Fruit fly (Drosophila melanogaster) whole organism, embryonic: ENCODE results near the gene Sfp78E.

Experiments
- Asciz ChIP-seq: fragments of 200-800 bp; sonication (Bioruptor generic); optimal IDR thresholded peaks from 2 replicates; lab custom pipeline; 2017; ENCODE audit warnings: missing biosample characterization, mild to moderate bottlenecking, missing genetic modification characterization, missing genetic modification reagents
- Blimp-1 ChIP-seq: fragments of 200-800 bp; sonication (Bioruptor generic); optimal IDR thresholded peaks from 3 replicates; lab custom pipeline; 2018; ENCODE audit warnings: missing biosample characterization, missing genetic modification characterization, mild to moderate bottlenecking, moderate library complexity, missing genetic modification reagents
- CG10462 ChIP-seq: fragments of 200-800 bp; sonication (Bioruptor generic); optimal IDR thresholded peaks from 2 replicates; lab custom pipeline; 2016; ENCODE audit warnings: missing biosample characterization, missing genetic modification characterization
- CG10565 ChIP-seq: fragments of 200-800 bp; sonication (Bioruptor generic); optimal IDR thresholded peaks from 3 replicates; lab custom pipeline; 2016; ENCODE audit warnings: missing biosample characterization, mild to moderate bottlenecking, missing genetic modification characterization
- CG11456 ChIP-seq: fragments of 200-800 bp; sonication (Bioruptor generic); IDR thresholded peaks from 3 replicates; pipeline ENCODE4 v1.3.6; 2022; ENCODE audit warnings: missing biosample characterization, missing genetic modification characterization
- CG11695 ChIP-seq: fragments of 200-800 bp; sonication (Bioruptor generic); IDR thresholded peaks from 3 replicates; pipeline ENCODE4 v1.3.6; 2022; ENCODE audit warnings: missing biosample characterization, missing genetic modification characterization
- CG12299 ChIP-seq: fragments of 200-800 bp; sonication (Bioruptor generic); optimal IDR thresholded peaks from 2 replicates; lab custom pipeline; 2018; ENCODE audit warnings: missing biosample characterization, mild to moderate bottlenecking, missing genetic modification characterization
- CG12391 ChIP-seq: fragments of 200-800 bp; sonication (Bioruptor generic); optimal IDR thresholded peaks from 3 replicates; lab custom pipeline; 2018; ENCODE audit warnings: missing biosample characterization, mild to moderate bottlenecking, missing genetic modification characterization, moderate library complexity
- CG12744 ChIP-seq: fragments of 200-800 bp; sonication (Bioruptor generic); optimal IDR thresholded peaks from 2 replicates; lab custom pipeline; 2016; ENCODE audit warnings: missing biosample characterization, missing genetic modification characterization
- CG12942 ChIP-seq: fragments of 200-800 bp; sonication (Bioruptor generic); optimal IDR thresholded peaks from 3 replicates; lab custom pipeline; 2016; ENCODE audit warnings: missing biosample characterization, missing genetic modification characterization
- CG14441 ChIP-seq: fragments of 200-800 bp; sonication (Bioruptor generic); IDR thresholded peaks from 2 replicates; pipeline ENCODE4 v1.3.6; 2022; ENCODE audit warnings: missing biosample characterization, missing genetic modification characterization
- CG14710 ChIP-seq: fragments of 200-800 bp; sonication (Bioruptor generic); optimal IDR thresholded peaks from 3 replicates; lab custom pipeline; 2019; ENCODE audit warnings: missing biosample characterization, mild to moderate bottlenecking, missing genetic modification characterization, moderate library complexity
- CG1529 ChIP-seq: fragments of 200-800 bp; sonication (Bioruptor generic); optimal IDR thresholded peaks from 3 replicates; lab custom pipeline; 2018; ENCODE audit warnings: missing biosample characterization, missing genetic modification characterization
- CG16813 ChIP-seq: fragments of 200-800 bp; sonication (Bioruptor generic); IDR thresholded peaks from 3 replicates; pipeline ENCODE4 v1.3.6; 2022; ENCODE audit warnings: missing biosample characterization, missing genetic modification characterization; ENCODE audit not compliant: partially characterized antibody
- CG17361 ChIP-seq: fragments of 200-800 bp; sonication (Bioruptor generic); IDR thresholded peaks from 3 replicates; pipeline ENCODE4 v1.3.6; 2022; ENCODE audit warnings: missing biosample characterization, missing genetic modification characterization
- CG2199 ChIP-seq: fragments of 200-800 bp; sonication (Bioruptor generic); IDR thresholded peaks from 3 replicates; pipeline ENCODE4 v1.3.6; 2022; ENCODE audit warnings: missing biosample characterization, missing genetic modification characterization
- CG42726 ChIP-seq: fragments of 200-800 bp; sonication (Bioruptor generic); IDR thresholded peaks from 2 replicates; pipeline ENCODE4 v1.3.6; 2022; ENCODE audit warnings: missing biosample characterization, missing genetic modification characterization; ENCODE audit not compliant: partially characterized antibody
- CG4730 ChIP-seq: fragments of 200-800 bp; sonication (Bioruptor generic); IDR thresholded peaks from 2 replicates; pipeline ENCODE4 v1.3.6; 2022; ENCODE audit warnings: missing biosample characterization, missing genetic modification characterization
- CG6654 ChIP-seq: fragments of 200-800 bp; sonication (Bioruptor generic); optimal IDR thresholded peaks from 2 replicates; lab custom pipeline; 2017; ENCODE audit warnings: missing biosample characterization, mild to moderate bottlenecking, missing genetic modification characterization
- CG6791 ChIP-seq: fragments of 200-800 bp; sonication (Bioruptor generic); IDR thresholded peaks from 3 replicates; pipeline ENCODE4 v1.3.6; 2022; ENCODE audit warnings: missing biosample characterization, missing genetic modification characterization; ENCODE audit not compliant: partially characterized antibody
- CG7372 ChIP-seq: fragments of 200-800 bp; sonication (Bioruptor generic); IDR thresholded peaks from 2 replicates; pipeline ENCODE4 v1.3.6; 2022; ENCODE audit warnings: missing biosample characterization, missing genetic modification characterization
- CG7556 ChIP-seq: fragments of 200-800 bp; sonication (Bioruptor generic); optimal IDR thresholded peaks from 2 replicates; lab custom pipeline; 2017; ENCODE audit warnings: missing biosample characterization, mild to moderate bottlenecking, missing genetic modification characterization
- CG8765 ChIP-seq: fragments of 200-800 bp; sonication (Bioruptor generic); IDR thresholded peaks from 2 replicates; pipeline ENCODE4 v1.3.6; 2022; ENCODE audit warnings: missing biosample characterization, missing genetic modification characterization
- Camta ChIP-seq: fragments of 200-800 bp; sonication (Bioruptor generic); optimal IDR thresholded peaks from 2 replicates; lab custom pipeline; 2016; ENCODE audit warnings: missing biosample characterization, missing genetic modification characterization
- Dll ChIP-seq: fragments of 200-800 bp; sonication (Bioruptor generic); IDR thresholded peaks from 4 replicates; pipeline ENCODE4 v1.3.6; 2022; ENCODE audit warnings: missing biosample characterization, missing genetic modification characterization; ENCODE audit not compliant: partially characterized antibody
- Ets65A ChIP-seq: fragments of 200-800 bp; sonication (Bioruptor generic); peaks from one replicate; lab custom pipeline; 2016; ENCODE audit warnings: missing biosample characterization, missing genetic modification characterization
- Hand ChIP-seq: fragments of 200-800 bp; sonication (Bioruptor generic); optimal IDR thresholded peaks from 2 replicates; lab custom pipeline; 2017; ENCODE audit warnings: mild to moderate bottlenecking, missing biosample characterization, missing genetic modification reagents, missing genetic modification characterization
- MTF-1 ChIP-seq: fragments of 200-800 bp; sonication (Bioruptor generic); optimal IDR thresholded peaks from 2 replicates; lab custom pipeline; 2018; ENCODE audit warnings: missing biosample characterization, mild to moderate bottlenecking, missing genetic modification characterization, borderline replicate concordance
- PHDP ChIP-seq: fragments of 200-800 bp; sonication (Bioruptor generic); optimal IDR thresholded peaks from 3 replicates; lab custom pipeline; 2018; ENCODE audit warnings: missing biosample characterization, mild to moderate bottlenecking, missing genetic modification characterization, moderate library complexity
- Sry-δ ChIP-seq: fragments of 200-800 bp; sonication (Bioruptor generic); optimal IDR thresholded peaks from 2 replicates; lab custom pipeline; 2016; ENCODE audit warnings: missing biosample characterization, missing genetic modification characterization
- Stat92E ChIP-seq, 3 experiments: fragments of >200 bp in 2 of 3; fragments of 200-800 bp in 1 of 3; sonication (Bioruptor generic) in 1 of 3; optimal IDR thresholded peaks; 2 replicates each; lab custom pipeline; 2017 to 2019; ENCODE audit warnings: missing biosample characterization in 3 of 3, missing genetic modification characterization in 3 of 3, mild to moderate bottlenecking in 1 of 3, moderate library complexity in 1 of 3
- Vsx1 ChIP-seq: fragments of 200-800 bp; sonication (Bioruptor generic); optimal IDR thresholded peaks from 2 replicates; lab custom pipeline; 2017; ENCODE audit warnings: missing biosample characterization, mild to moderate bottlenecking, missing genetic modification characterization, missing genetic modification reagents
- amos ChIP-seq: fragments of 200-800 bp; sonication (Bioruptor generic); IDR thresholded peaks from 2 replicates; pipeline ENCODE4 v1.3.6; 2022; ENCODE audit warnings: missing biosample characterization, missing genetic modification characterization; ENCODE audit not compliant: partially characterized antibody
- ara ChIP-seq: fragments of 200-800 bp; sonication (Bioruptor generic); IDR thresholded peaks from 2 replicates; pipeline ENCODE4 v1.3.6; 2022; ENCODE audit warnings: missing biosample characterization, missing genetic modification characterization
- bcd ChIP-seq: fragments of 200-800 bp; sonication (Bioruptor generic); optimal IDR thresholded peaks from 2 replicates; lab custom pipeline; 2017; ENCODE audit warnings: missing biosample characterization, mild to moderate bottlenecking, missing genetic modification characterization
- bigmax ChIP-seq: fragments of 200-800 bp; sonication (Bioruptor generic); optimal IDR thresholded peaks from 2 replicates; lab custom pipeline; 2018; ENCODE audit warnings: missing biosample characterization, mild to moderate bottlenecking, missing genetic modification characterization
- bowl ChIP-seq: fragments of 200-800 bp; sonication (Bioruptor generic); IDR thresholded peaks from 2 replicates; pipeline ENCODE4 v1.3.6; 2022; ENCODE audit warnings: missing biosample characterization, missing genetic modification characterization
- chinmo ChIP-seq: fragments of 200-800 bp; sonication (Bioruptor generic); IDR thresholded peaks from 4 replicates; pipeline ENCODE4 v1.3.6; 2022; ENCODE audit warnings: missing biosample characterization, missing genetic modification characterization; ENCODE audit not compliant: partially characterized antibody
- ewg ChIP-seq: fragments of 200-800 bp; sonication (Bioruptor generic); optimal IDR thresholded peaks from 3 replicates; lab custom pipeline; 2017; ENCODE audit warnings: mild to moderate bottlenecking, missing biosample characterization, missing genetic modification reagents, missing genetic modification characterization
- exex ChIP-seq: fragments of 200-800 bp; sonication (Bioruptor generic); optimal IDR thresholded peaks from 4 replicates; lab custom pipeline; 2018; ENCODE audit warnings: missing biosample characterization, mild to moderate bottlenecking, missing genetic modification characterization, moderate library complexity
- fd102C ChIP-seq: fragments of 200-800 bp; sonication (Bioruptor generic); optimal IDR thresholded peaks from 2 replicates; lab custom pipeline; 2018; ENCODE audit warnings: missing biosample characterization, mild to moderate bottlenecking, missing genetic modification characterization, moderate library complexity
- gt ChIP-seq: fragments of 200-800 bp; sonication (Bioruptor generic); IDR thresholded peaks from 2 replicates; pipeline ENCODE4 v1.3.6; 2022; ENCODE audit warnings: missing biosample characterization, missing genetic modification characterization
- hth ChIP-seq: fragments of >200 bp; optimal IDR thresholded peaks from 2 replicates; lab custom pipeline; 2017; ENCODE audit warnings: inconsistent platforms
- jing ChIP-seq: fragments of 200-800 bp; sonication (Bioruptor generic); optimal IDR thresholded peaks from 2 replicates; lab custom pipeline; 2018; ENCODE audit warnings: missing biosample characterization, mild to moderate bottlenecking, missing genetic modification characterization
- lab ChIP-seq: fragments of 200-800 bp; sonication (Bioruptor generic); optimal IDR thresholded peaks from 3 replicates; lab custom pipeline; 2017; ENCODE audit warnings: missing biosample characterization, missing genetic modification characterization, mild to moderate bottlenecking, moderate library complexity, missing genetic modification reagents
- lilli ChIP-seq: fragments of 200-800 bp; sonication (Bioruptor generic); optimal IDR thresholded peaks from 3 replicates; lab custom pipeline; 2016; ENCODE audit warnings: missing biosample characterization, missing genetic modification characterization
- psq ChIP-seq: fragments of 200-800 bp; sonication (Bioruptor generic); optimal IDR thresholded peaks from 2 replicates; lab custom pipeline; 2017; ENCODE audit warnings: missing biosample characterization, missing genetic modification characterization
- pum ChIP-seq: fragments of 200-800 bp; sonication (Bioruptor generic); optimal IDR thresholded peaks from 2 replicates; lab custom pipeline; 2016; ENCODE audit warnings: missing biosample characterization, missing genetic modification characterization
- repo ChIP-seq: fragments of 200-800 bp; sonication (Bioruptor generic); optimal IDR thresholded peaks from 2 replicates; lab custom pipeline; 2016; ENCODE audit warnings: missing biosample characterization, missing genetic modification characterization
- salm ChIP-seq: fragments of 200-800 bp; sonication (Bioruptor generic); optimal IDR thresholded peaks from 2 replicates; lab custom pipeline; 2018; ENCODE audit warnings: missing biosample characterization, mild to moderate bottlenecking, missing genetic modification characterization

The Sfp78E gene

dm6 chr3L:21679687-21680086, 4.2 kb downstream of the Sfp78E start, which contains the start of the genes Als2 and CG11248 (continued):
- TF ChIP-seq fd102C (GFP tag; lab: Kevin White, UChicago) (no peak), jing (GFP tag; lab: Kevin White, UChicago) (peak; percentile 3), CG42726 (GFP tag; lab: Robert Waterston, UW) (no peak), lilli (GFP tag; lab: Kevin White, UChicago) (peak; percentile 80), CG10565 (GFP tag; lab: Kevin White, UChicago) (no peak), bcd (peak; percentile 67), ara (GFP tag; lab: Robert Waterston, UW) (no peak), CG12299 (tag; lab: Kevin White, UChicago) (peak; percentile 36), MTF-1 (no peak), CG17361 (GFP tag; lab: Robert Waterston, UW) (no peak; the same call in 1 of the 3 replicates), repo (GFP tag; lab: Kevin White, UChicago) (peak; percentile 23), CG11456 (GFP tag; lab: Robert Waterston, UW) (peak; percentile 81), CG12391 (tag; lab: Kevin White, UChicago) (peak; percentile 88), gt (GFP tag; lab: Robert Waterston, UW) (no peak), hth (lab: Kevin White, UChicago) (no peak), CG10462 (GFP tag; lab: Kevin White, UChicago) (peak; percentile 30), Vsx1 (GFP tag; lab: Kevin White, UChicago) (no peak), bowl (GFP tag; lab: Robert Waterston, UW) (no peak), Camta (GFP tag; lab: Kevin White, UChicago) (peak; percentile 55), Dll (peak; percentile 41; the same call in 1 of the 4 replicates), Asciz (GFP tag; lab: Kevin White, UChicago) (no peak), CG8765 (GFP tag; lab: Robert Waterston, UW) (peak; percentile 38; the same call in 1 of the 2 replicates), ewg (GFP tag; lab: Kevin White, UChicago) (peak; percentile 52), CG6791 (GFP tag; lab: Robert Waterston, UW) (no peak), pum (GFP tag; lab: Kevin White, UChicago) (peak; percentile 76), Blimp-1 (GFP tag; lab: Kevin White, UChicago) (peak; percentile 68), lab (no peak), CG12942 (GFP tag; lab: Kevin White, UChicago) (peak; percentile 62), Sry-δ (GFP tag; lab: Kevin White, UChicago) (peak; percentile 60), CG6654 (GFP tag; lab: Kevin White, UChicago) (peak; percentile 27), CG12744 (GFP tag; lab: Kevin White, UChicago) (no peak), PHDP (no peak), CG7372 (GFP tag; lab: Robert Waterston, UW) (peak; percentile 68), CG1529 (GFP tag; lab: Kevin White, UChicago) (no peak), CG14710 (tag; lab: Kevin White, UChicago) (peak; percentile 88), Ets65A (GFP tag; lab: Kevin White, UChicago) (peak; percentile 96), CG7556 (no peak), exex (tag; lab: Kevin White, UChicago) (no peak), Hand (GFP tag; lab: Kevin White, UChicago) (no peak), Stat92E (GFP tag; optimal IDR thresholded peaks at IDR 0.05; lab: Kevin White, UChicago) (no peak), bigmax (GFP tag; lab: Kevin White, UChicago) (no peak), salm (no peak), chinmo (GFP tag; lab: Robert Waterston, UW) (no peak), CG14441 (GFP tag; lab: Robert Waterston, UW) (peak; percentile 72), CG16813 (GFP tag; lab: Robert Waterston, UW) (no peak), psq (GFP tag; lab: Kevin White, UChicago) (no peak), CG2199 (0 out of 3 replicates have a peak, but pooled peaks have one; percentile 14), amos (GFP tag; lab: Robert Waterston, UW) (no peak), CG4730 (GFP tag; lab: Robert Waterston, UW) (0 out of 2 replicates have a peak, but pooled peaks have one; percentile 41), CG11695 (GFP tag; lab: Robert Waterston, UW) (no peak; the same call in 2 of the 3 replicates)
